Worm (Caenorhabditis elegans) whole organism, mixed stage, embryonic: ENCODE measurements around the gene F22E12.3.

Experiments used
- blmp-1 ChIP-seq: fragments of 150-350 bp; optimal IDR thresholded peaks from 2 replicates; lab custom pipeline; 2014; ENCODE audit warnings: missing biosample characterization, missing genetic modification characterization
- elt-3 ChIP-seq: fragments of 150-350 bp; optimal IDR thresholded peaks from 2 replicates; lab custom pipeline; 2014; ENCODE audit warnings: missing biosample characterization, missing genetic modification characterization
- ham-2 ChIP-seq: fragments of 200-800 bp; sonication (Bioruptor generic); optimal IDR thresholded peaks from 2 replicates; lab custom pipeline; 2018; ENCODE audit warnings: mild to moderate bottlenecking, missing genetic modification characterization, missing compliant biosample characterization
- lsy-2 ChIP-seq: fragments of 150-350 bp; optimal IDR thresholded peaks from 2 replicates; lab custom pipeline; 2014; ENCODE audit warnings: missing biosample characterization, missing genetic modification characterization
- nhr-12 ChIP-seq: fragments of 150-350 bp; optimal IDR thresholded peaks from 2 replicates; lab custom pipeline; 2014; ENCODE audit warnings: missing biosample characterization, missing genetic modification characterization
- nhr-237 ChIP-seq: fragments of 150-350 bp; optimal IDR thresholded peaks from 2 replicates; lab custom pipeline; 2014; ENCODE audit warnings: missing biosample characterization, missing genetic modification characterization
- nhr-76 ChIP-seq: sonication (generic microtip); optimal IDR thresholded peaks from 2 replicates; lab custom pipeline; 2017; ENCODE audit warnings: missing biosample characterization, missing genetic modification characterization
- pha-4 ChIP-seq: fragments of 150-350 bp; optimal IDR thresholded peaks from 2 replicates; lab custom pipeline; 2018; ENCODE audit warnings: missing biosample characterization, missing genetic modification reagents, missing genetic modification characterization
- sptf-1 ChIP-seq: sonication (generic microtip); optimal IDR thresholded peaks from 2 replicates; lab custom pipeline; 2017; ENCODE audit warnings: mild to moderate bottlenecking, missing genetic modification characterization, moderate library complexity, missing compliant biosample characterization
- unc-39 ChIP-seq: fragments of 150-350 bp; optimal IDR thresholded peaks from 2 replicates; lab custom pipeline; 2014; ENCODE audit warnings: missing biosample characterization, missing genetic modification characterization
- zip-8 ChIP-seq: fragments of 150-350 bp; optimal IDR thresholded peaks from 2 replicates; lab custom pipeline; 2014; ENCODE audit warnings: missing biosample characterization, missing genetic modification characterization

ce11 chrV:10489998-10490397 lies 26.8 kb upstream of the F22E12.3 start, which contains the start of gene ncx-5:
- TF ChIP-seq blmp-1 (tag; lab: Kevin White, UChicago): no peak
- TF ChIP-seq sptf-1 (tag; lab: Kevin White, UChicago): no peak
- no peak for TF ChIP-seq lsy-2 (tag; lab: Kevin White, UChicago)
- TF ChIP-seq unc-39: no peak
- no peak for TF ChIP-seq zip-8 (tag; lab: Kevin White, UChicago)
- TF ChIP-seq ham-2 (GFP tag; lab: Kevin White, UChicago): no peak
- TF ChIP-seq nhr-237 (tag; lab: Kevin White, UChicago): no peak
- no peak for TF ChIP-seq pha-4
- no peak for TF ChIP-seq nhr-12 (tag; lab: Kevin White, UChicago)
- TF ChIP-seq elt-3 (tag; lab: Kevin White, UChicago): no peak
- TF ChIP-seq nhr-76: no peak
